Worm (Caenorhabditis elegans) whole organism, early embryonic: Measurements from ENCODE around the gene ZC132.9.

Experiments used
- B0310.2 ChIP-seq: sonication (generic microtip); optimal IDR thresholded peaks from 2 replicates; lab custom pipeline; 2016; ENCODE audit warnings: mild to moderate bottlenecking, missing genetic modification characterization, missing compliant biosample characterization
- F13C5.2 ChIP-seq: sonication (generic microtip); optimal IDR thresholded peaks from 2 replicates; lab custom pipeline; 2017; ENCODE audit warnings: mild to moderate bottlenecking, missing genetic modification characterization, inconsistent platforms, missing compliant biosample characterization
- aly-1 ChIP-seq: sonication (generic microtip); optimal IDR thresholded peaks from 2 replicates; lab custom pipeline; 2016; ENCODE audit warnings: missing genetic modification characterization, missing compliant biosample characterization
- ama-1 ChIP-seq: fragments of 150-350 bp; optimal IDR thresholded peaks from 2 replicates; lab custom pipeline; 2014
- ceh-13 ChIP-seq: fragments of 200-800 bp; sonication (Bioruptor generic); optimal IDR thresholded peaks from 2 replicates; lab custom pipeline; 2018; ENCODE audit warnings: mild to moderate bottlenecking, missing genetic modification characterization, missing compliant biosample characterization
- ceh-36 ChIP-seq: sonication (generic microtip); optimal IDR thresholded peaks from 2 replicates; lab custom pipeline; 2016; ENCODE audit warnings: missing genetic modification characterization, inconsistent platforms, missing compliant biosample characterization
- ets-7 ChIP-seq: sonication (generic microtip); optimal IDR thresholded peaks from 2 replicates; lab custom pipeline; 2016; ENCODE audit warnings: missing genotype, missing genetic modification characterization, missing compliant biosample characterization
- flt-1 ChIP-seq: fragments of 200-800 bp; sonication (Bioruptor generic); IDR thresholded peaks from 2 replicates; pipeline ENCODE4 v1.3.6; 2022; ENCODE audit warnings: missing genetic modification characterization, missing compliant biosample characterization
- hmbx-1 ChIP-seq: sonication (generic microtip); optimal IDR thresholded peaks from 2 replicates; lab custom pipeline; 2016; ENCODE audit warnings: mild to moderate bottlenecking, missing genetic modification characterization, missing compliant biosample characterization
- hmg-4 ChIP-seq: fragments of 200-800 bp; sonication (Bioruptor generic); optimal IDR thresholded peaks from 2 replicates; lab custom pipeline; 2018; ENCODE audit warnings: mild to moderate bottlenecking, missing genetic modification characterization, missing compliant biosample characterization
- hnd-1 ChIP-seq: sonication (generic microtip); optimal IDR thresholded peaks from 2 replicates; lab custom pipeline; 2016; ENCODE audit warnings: missing genetic modification characterization, missing compliant biosample characterization
- pes-1 ChIP-seq: fragments of 200-800 bp; sonication (Bioruptor generic); IDR thresholded peaks from 2 replicates; pipeline ENCODE4 v1.3.6; 2022; ENCODE audit warnings: missing genetic modification reagents, missing genetic modification characterization, missing compliant biosample characterization
- scrt-1 ChIP-seq: fragments of 200-800 bp; sonication (Bioruptor generic); IDR thresholded peaks from 2 replicates; pipeline ENCODE4 v1.3.6; 2022; ENCODE audit warnings: missing genetic modification characterization, missing compliant biosample characterization
- sea-1 ChIP-seq: fragments of 200-800 bp; sonication (Bioruptor generic); conservative IDR thresholded peaks from 2 replicates; pipeline ENCODE4 v1.3.6; 2022; ENCODE audit warnings: missing genetic modification characterization, missing compliant biosample characterization
- tbx-11 ChIP-seq: fragments of 200-800 bp; sonication (Bioruptor generic); IDR thresholded peaks from 2 replicates; pipeline ENCODE4 v1.3.6; 2022; ENCODE audit warnings: missing genetic modification characterization, missing compliant biosample characterization
- tbx-37 ChIP-seq: fragments of 200-800 bp; sonication (Bioruptor generic); conservative IDR thresholded peaks from 2 replicates; pipeline ENCODE4 v1.3.6; 2022; ENCODE audit warnings: missing genetic modification reagents, missing genetic modification characterization, missing compliant biosample characterization
- tra-4 ChIP-seq: sonication (generic microtip); optimal IDR thresholded peaks from 2 replicates; lab custom pipeline; 2017; ENCODE audit warnings: missing genetic modification characterization, missing compliant biosample characterization

Gene ZC132.9

DNA sequence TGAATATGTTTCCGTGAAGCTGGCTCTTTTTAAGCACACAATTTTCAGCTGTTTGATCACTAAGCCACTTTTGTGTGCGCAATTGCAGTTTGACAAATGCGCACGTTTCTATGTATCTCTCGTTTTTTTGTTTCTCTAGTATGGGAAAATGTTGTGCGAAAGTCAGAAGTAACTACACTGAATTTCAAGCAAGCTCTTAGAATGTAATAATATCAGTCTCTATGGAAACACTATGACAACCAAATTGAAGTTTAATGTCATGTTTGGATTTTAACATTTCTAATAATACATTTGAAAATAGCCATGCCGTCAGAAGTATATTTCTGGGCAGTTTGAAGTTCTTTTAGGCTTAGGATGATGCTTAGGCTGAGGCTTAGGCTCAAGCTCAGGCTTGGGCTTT lies at the start of gene ZC132.9:
Gene ZC132.9 (minus strand): TSS at position 101 of the 400 bp plus-strand sequence.
- TF ChIP-seq tbx-11 (GFP tag; lab: Robert Waterston, UW) (no peak), hnd-1 (tag; lab: Kevin White, UChicago) (no peak), flt-1 (GFP tag; lab: Robert Waterston, UW) (no peak), hmbx-1 (tag; lab: Kevin White, UChicago) (no peak), B0310.2 (tag; lab: Kevin White, UChicago) (no peak)

DNA sequence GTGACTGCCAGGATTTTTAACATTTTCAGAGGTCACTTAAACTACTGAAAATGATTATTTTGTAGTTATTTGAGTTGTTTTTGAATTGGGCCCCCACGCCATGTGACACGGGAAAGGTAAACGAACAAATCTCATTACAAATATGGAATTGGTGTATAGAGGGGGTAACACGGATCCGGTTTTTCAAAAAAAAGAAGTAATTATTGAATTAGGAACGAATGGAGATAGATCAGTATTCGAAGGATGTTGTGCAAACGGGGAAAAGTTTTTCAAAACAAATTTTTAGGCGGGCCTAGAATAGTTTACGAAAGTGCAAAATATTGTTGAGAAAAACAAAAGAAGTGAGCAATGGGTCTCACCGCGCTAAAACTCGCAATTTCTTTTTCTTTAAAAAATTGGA lies 46.7 kb upstream of the ZC132.9 start, which contains the start of gene F32D1.11:
Gene F32D1.11 (minus strand): TSS at position 101 of the 400 bp plus-strand sequence.
- TF ChIP-seq ceh-13, result no peak
- TF ChIP-seq tbx-11 (GFP tag; lab: Robert Waterston, UW), result no peak
- TF ChIP-seq B0310.2 (tag; lab: Kevin White, UChicago), result no peak
- TF ChIP-seq flt-1 (GFP tag; lab: Robert Waterston, UW), result no peak
- no peak for TF ChIP-seq ets-7 (tag; lab: Kevin White, UChicago)

DNA sequence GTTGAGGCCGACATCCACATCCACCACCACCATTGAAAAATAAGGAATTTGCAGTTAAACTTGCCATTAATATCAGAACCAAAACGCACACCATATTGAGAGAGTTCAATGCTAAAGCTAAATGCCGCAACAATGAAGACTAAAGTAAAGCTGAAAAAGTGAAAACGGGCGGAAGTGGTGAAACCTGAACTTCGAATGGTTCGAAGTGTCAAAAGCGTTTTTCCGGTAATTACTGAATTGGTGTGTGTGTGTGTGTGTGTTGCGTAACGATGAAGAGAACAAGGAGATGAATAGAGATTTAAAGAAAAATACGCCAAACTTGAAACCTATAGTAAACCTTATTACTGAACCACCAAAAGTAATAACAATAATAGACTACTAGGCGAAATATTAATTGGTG lies 44.8 kb upstream of the ZC132.9 start, which contains the start of gene grl-13:
Gene grl-13 (minus strand): TSS at position 101 of the 400 bp plus-strand sequence.
- TF ChIP-seq hnd-1 (tag; lab: Kevin White, UChicago) (no peak), ets-7 (tag; lab: Kevin White, UChicago) (no peak), tbx-37 (GFP tag; lab: Robert Waterston, UW) (no peak), ama-1 (lab: Kevin White, UChicago) (no peak), pes-1 (GFP tag; lab: Robert Waterston, UW) (no peak), ceh-36 (tag; lab: Kevin White, UChicago) (no peak), aly-1 (tag; lab: Kevin White, UChicago) (no peak), ceh-13 (no peak), B0310.2 (tag; lab: Kevin White, UChicago) (no peak), tra-4 (tag; lab: Kevin White, UChicago) (no peak), sea-1 (GFP tag; lab: Robert Waterston, UW) (no peak), F13C5.2 (tag; lab: Kevin White, UChicago) (no peak), flt-1 (GFP tag; lab: Robert Waterston, UW) (no peak), tbx-11 (GFP tag; lab: Robert Waterston, UW) (no peak), scrt-1 (GFP tag; lab: Robert Waterston, UW) (no peak), hmbx-1 (tag; lab: Kevin White, UChicago) (no peak)

DNA sequence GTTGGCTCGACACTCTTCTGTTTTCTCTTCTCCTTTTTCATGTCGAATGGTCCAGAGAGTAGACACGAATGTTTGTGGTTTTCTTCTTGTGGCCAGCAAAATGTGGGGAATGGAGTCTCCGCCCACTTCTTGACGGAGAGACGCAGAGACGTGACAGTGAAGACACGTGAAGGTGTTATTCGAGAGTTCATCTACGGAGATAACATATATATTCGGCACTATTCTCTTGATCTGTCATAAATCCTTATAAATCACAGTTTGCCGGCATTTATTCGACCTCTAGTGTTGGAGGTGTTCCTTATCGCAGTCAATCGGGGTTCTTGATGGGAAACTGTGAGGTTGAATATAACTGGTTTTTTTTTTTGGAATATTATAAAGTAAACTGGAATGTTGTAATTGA lies 41.7 kb upstream of the ZC132.9 start, which contains the start of gene F32D1.3:
Gene F32D1.3 (minus strand): TSS at position 65 of the 400 bp plus-strand sequence.
- TF ChIP-seq tbx-11 (GFP tag; lab: Robert Waterston, UW) (no peak), sea-1 (GFP tag; lab: Robert Waterston, UW) (no peak), hmbx-1 (tag; lab: Kevin White, UChicago) (no peak), tbx-37 (GFP tag; lab: Robert Waterston, UW) (no peak), F13C5.2 (tag; lab: Kevin White, UChicago) (no peak), hmg-4 (GFP tag; lab: Kevin White, UChicago) (no peak), ceh-36 (tag; lab: Kevin White, UChicago) (no peak), ets-7 (tag; lab: Kevin White, UChicago) (no peak), flt-1 (GFP tag; lab: Robert Waterston, UW) (no peak), ama-1 (lab: Kevin White, UChicago) (no peak), scrt-1 (GFP tag; lab: Robert Waterston, UW) (no peak), B0310.2 (tag; lab: Kevin White, UChicago) (no peak), ceh-13 (no peak), tra-4 (tag; lab: Kevin White, UChicago) (no peak), hnd-1 (tag; lab: Kevin White, UChicago) (no peak), pes-1 (GFP tag; lab: Robert Waterston, UW) (no peak), aly-1 (tag; lab: Kevin White, UChicago) (no peak)

DNA sequence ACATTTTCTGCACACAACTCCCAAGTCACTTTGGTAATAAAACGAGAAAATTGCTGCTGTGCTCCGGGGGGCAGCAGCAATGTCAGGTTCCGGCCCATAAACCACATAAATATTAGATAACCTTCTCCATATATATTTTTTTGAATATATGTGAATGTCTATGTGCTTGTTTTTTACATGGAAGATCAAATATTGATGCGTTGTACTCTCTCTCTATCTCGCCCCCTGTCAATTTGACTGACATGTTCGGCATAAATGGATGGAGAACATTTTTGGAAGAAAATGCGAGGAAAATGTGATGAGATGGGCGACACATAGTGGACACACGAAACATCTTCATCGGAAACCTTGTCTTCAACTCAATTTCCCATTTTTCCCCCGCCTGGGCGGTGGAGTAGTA lies 40.3 kb upstream of the ZC132.9 start:
- no peak for TF ChIP-seq hnd-1 (tag; lab: Kevin White, UChicago)

- TF ChIP-seq tra-4 (tag; lab: Kevin White, UChicago) (no peak), hmbx-1 (tag; lab: Kevin White, UChicago) (no peak), hnd-1 (tag; lab: Kevin White, UChicago) (no peak), hmg-4 (GFP tag; lab: Kevin White, UChicago) (no peak), ceh-13 (no peak), B0310.2 (tag; lab: Kevin White, UChicago) (no peak)
Observed at ce11 chrV:4359127-4359526, 39.4 kb upstream of the ZC132.9 start.

DNA sequence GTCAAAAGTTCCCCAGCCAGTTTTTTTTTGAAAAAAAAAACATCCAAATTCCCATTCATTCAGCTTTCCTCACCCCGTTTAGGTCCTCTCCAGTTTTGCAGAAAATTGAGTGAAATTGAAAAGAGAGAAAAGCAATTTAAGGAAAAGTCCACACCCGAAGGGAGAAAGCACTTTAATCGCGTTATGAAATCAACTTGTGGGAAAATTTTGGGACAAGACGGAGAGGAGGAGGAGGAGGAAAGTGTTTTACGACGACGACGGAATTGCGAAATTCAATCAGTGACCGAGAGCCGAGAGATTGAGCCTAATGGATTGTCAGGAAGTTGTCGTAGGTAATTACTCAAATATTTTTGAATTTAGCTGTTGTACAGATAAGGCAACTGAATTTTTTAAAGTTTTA lies 37.6 kb upstream of the ZC132.9 start:
- TF ChIP-seq hmg-4 (GFP tag; lab: Kevin White, UChicago) (no peak), flt-1 (GFP tag; lab: Robert Waterston, UW) (no peak), scrt-1 (GFP tag; lab: Robert Waterston, UW) (no peak), tra-4 (tag; lab: Kevin White, UChicago) (no peak), hnd-1 (tag; lab: Kevin White, UChicago) (no peak), ceh-13 (no peak), hmbx-1 (tag; lab: Kevin White, UChicago) (no peak)

DNA sequence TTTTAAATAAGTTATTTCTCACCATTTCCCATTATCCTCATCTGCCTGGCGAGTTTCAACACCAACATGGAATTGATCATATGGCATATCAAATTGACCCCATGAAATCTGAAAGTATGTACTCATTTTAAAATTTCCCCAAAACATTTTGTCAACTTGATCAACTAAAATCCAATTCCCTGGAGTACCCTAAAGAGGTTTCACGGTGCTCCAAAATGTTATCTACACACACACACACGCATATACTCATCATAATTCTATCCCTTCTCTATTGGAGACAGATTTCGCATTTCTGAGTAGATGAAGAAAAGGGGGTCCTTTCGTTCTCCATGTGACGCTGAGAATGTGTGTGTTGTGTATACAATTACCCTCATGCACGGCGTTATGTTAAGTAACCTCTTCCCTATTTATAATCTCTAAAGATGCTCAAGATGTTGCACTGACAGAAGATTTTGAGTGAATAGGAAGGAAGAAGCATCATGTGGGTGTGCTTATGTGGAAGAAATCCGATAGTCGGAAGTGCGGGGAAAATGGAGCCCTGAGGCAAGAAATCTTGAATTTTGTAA lies 36.4 kb upstream of the ZC132.9 start:
- TF ChIP-seq tbx-37 (GFP tag; lab: Robert Waterston, UW), result no peak
- TF ChIP-seq hmg-4 (GFP tag; lab: Kevin White, UChicago), result no peak
- no peak for TF ChIP-seq aly-1 (tag; lab: Kevin White, UChicago)
- TF ChIP-seq flt-1 (GFP tag; lab: Robert Waterston, UW), result no peak
- no peak for TF ChIP-seq tbx-11 (GFP tag; lab: Robert Waterston, UW)
- TF ChIP-seq F13C5.2 (tag; lab: Kevin White, UChicago), result no peak
- TF ChIP-seq hmbx-1 (tag; lab: Kevin White, UChicago), result no peak
- no peak for TF ChIP-seq hnd-1 (tag; lab: Kevin White, UChicago)
- no peak for TF ChIP-seq ama-1 (lab: Kevin White, UChicago)
- no peak for TF ChIP-seq pes-1 (GFP tag; lab: Robert Waterston, UW)
